Fruit fly (Drosophila melanogaster) whole organism, larva: ENCODE results near the gene CG14506.

Source experiments
- noc ChIP-seq: fragments of 200-800 bp; sonication (Bioruptor generic); optimal IDR thresholded peaks from 3 replicates; lab custom pipeline; 2019; ENCODE audit warnings: missing biosample characterization, mild to moderate bottlenecking, missing genetic modification characterization, moderate library complexity

Gene CG14506

dm6 chr3R:29290588-29291530 is 6.1 kb downstream of the CG14506 start:
- no peak for TF ChIP-seq noc

- TF ChIP-seq noc, result no peak
Observed at dm6 chr3R:29287320-29287957, 9.5 kb downstream of the CG14506 start.

dm6 chr3R:29284315-29284714 is 12.7 kb downstream of the CG14506 start:
- TF ChIP-seq noc, result no peak

dm6 chr3R:29282939-29283616 is 13.9 kb downstream of the CG14506 start:
- no peak for TF ChIP-seq noc

dm6 chr3R:29280633-29281572 is 16.1 kb downstream of the CG14506 start:
- TF ChIP-seq noc, result no peak

- TF ChIP-seq noc, result no peak
Observed at dm6 chr3R:29279557-29280203, 17.3 kb downstream of the CG14506 start.

dm6 chr3R:29277748-29278147 is 19.2 kb downstream of the CG14506 start:
- TF ChIP-seq noc, result no peak

dm6 chr3R:29277009-29277408 is 20.0 kb downstream of the CG14506 start:
- no peak for TF ChIP-seq noc

dm6 chr3R:29274590-29274989 is 22.4 kb downstream of the CG14506 start:
- TF ChIP-seq noc, result no peak

dm6 chr3R:29273029-29273428 is 24.0 kb downstream of the CG14506 start:
- no peak for TF ChIP-seq noc

- no peak for TF ChIP-seq noc
Observed at dm6 chr3R:29269204-29269603, 27.8 kb downstream of the CG14506 start.

- TF ChIP-seq noc, result no peak
Observed at dm6 chr3R:29268062-29268461, 28.9 kb downstream of the CG14506 start.

- TF ChIP-seq noc, result no peak
Observed at dm6 chr3R:29266607-29267006, 30.4 kb downstream of the CG14506 start.

- no peak for TF ChIP-seq noc
Observed at dm6 chr3R:29265075-29265474, 31.9 kb downstream of the CG14506 start.

dm6 chr3R:29263264-29263663 is 33.7 kb downstream of the CG14506 start:
- no peak for TF ChIP-seq noc

- no peak for TF ChIP-seq noc
Observed at dm6 chr3R:29262481-29262880, 34.5 kb downstream of the CG14506 start.
